Worm (Caenorhabditis elegans): Measurements from ENCODE around the gene msp-58.
"Not testable (repeated sequence)": the region's sequence is repeated elsewhere in the genome, so short reads cannot be mapped to it uniquely, and the experiment has no call there.

DNA sequence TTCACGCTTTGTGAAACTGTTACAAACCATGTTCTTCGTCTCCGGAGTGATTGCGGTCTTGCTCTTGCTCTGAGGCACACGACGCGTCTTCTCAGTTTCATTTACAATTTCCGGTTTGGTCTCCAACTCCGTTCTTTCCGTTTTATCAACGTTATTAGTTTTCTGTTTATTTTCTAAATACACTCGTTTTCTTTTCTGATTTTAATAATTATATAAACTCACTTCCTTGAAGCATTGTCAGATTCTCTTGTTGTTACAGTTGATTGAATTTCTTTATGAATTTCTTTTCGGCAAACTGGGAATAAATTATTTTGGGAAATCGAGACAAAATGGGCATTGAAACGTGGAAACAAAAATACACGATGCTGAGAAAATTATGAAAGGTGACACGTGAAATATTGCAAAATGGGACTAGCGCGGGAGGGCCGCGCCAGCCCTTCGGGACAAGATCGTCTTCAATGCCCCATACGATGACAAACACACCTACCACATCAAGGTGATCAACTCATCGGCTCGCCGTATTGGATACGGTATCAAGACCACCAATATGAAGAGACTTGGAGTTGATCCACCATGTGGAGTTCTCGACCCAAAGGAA lies at the start of gene msp-58, which contains the start of gene ZK354.9:
- TF ChIP-seq tbx-37 (GFP tag; conservative IDR thresholded peaks at IDR 0.05); pes-1 (GFP tag; IDR thresholded peaks at IDR 0.05); aly-1 (tag; optimal IDR thresholded peaks at IDR 0.05); ama-1 (optimal IDR thresholded peaks at IDR 0.05); tra-4 (tag; optimal IDR thresholded peaks at IDR 0.05); flt-1 (GFP tag; IDR thresholded peaks at IDR 0.05); ceh-13 (GFP tag; optimal IDR thresholded peaks at IDR 0.05); hmg-4 (GFP tag; optimal IDR thresholded peaks at IDR 0.05); hmbx-1 (tag; optimal IDR thresholded peaks at IDR 0.05); hnd-1 (tag; optimal IDR thresholded peaks at IDR 0.05); sea-1 (GFP tag; conservative IDR thresholded peaks at IDR 0.05); ets-7 (tag; optimal IDR thresholded peaks at IDR 0.05): not testable (repeated sequence)

Measured in whole organism, early embryonic.